Worm (Caenorhabditis elegans) whole organism, mixed stage, embryonic: ENCODE results near the gene K08H2.2.

Experiments
- blmp-1 ChIP-seq: fragments of 150-350 bp; optimal IDR thresholded peaks from 2 replicates; lab custom pipeline; 2014; ENCODE audit warnings: missing biosample characterization, missing genetic modification characterization
- elt-1 ChIP-seq: sonication (generic microtip); optimal IDR thresholded peaks from 2 replicates; lab custom pipeline; 2017; ENCODE audit warnings: missing genetic modification characterization, mild to moderate bottlenecking, missing compliant biosample characterization, antibody characterized with exemption, moderate library complexity, borderline replicate concordance; ENCODE audit not compliant: insufficient read depth
- elt-3 ChIP-seq: fragments of 150-350 bp; optimal IDR thresholded peaks from 2 replicates; lab custom pipeline; 2014; ENCODE audit warnings: missing biosample characterization, missing genetic modification characterization
- lsy-2 ChIP-seq: fragments of 150-350 bp; optimal IDR thresholded peaks from 2 replicates; lab custom pipeline; 2014; ENCODE audit warnings: missing biosample characterization, missing genetic modification characterization
- mep-1 ChIP-seq: fragments of 150-350 bp; optimal IDR thresholded peaks from 2 replicates; lab custom pipeline; 2017; ENCODE audit warnings: missing biosample characterization, missing genetic modification reagents, missing genetic modification characterization, inconsistent platforms
- nhr-12 ChIP-seq: fragments of 150-350 bp; optimal IDR thresholded peaks from 2 replicates; lab custom pipeline; 2014; ENCODE audit warnings: missing biosample characterization, missing genetic modification characterization
- nhr-28 ChIP-seq: fragments of 150-350 bp; optimal IDR thresholded peaks from 2 replicates; lab custom pipeline; 2014; ENCODE audit warnings: missing biosample characterization, missing genetic modification characterization
- nhr-76 ChIP-seq: sonication (generic microtip); optimal IDR thresholded peaks from 2 replicates; lab custom pipeline; 2017; ENCODE audit warnings: missing biosample characterization, missing genetic modification characterization
- sem-2 ChIP-seq: fragments of 200-800 bp; sonication (Bioruptor generic); optimal IDR thresholded peaks from 2 replicates; lab custom pipeline; 2018; ENCODE audit warnings: mild to moderate bottlenecking, missing genetic modification characterization, missing compliant biosample characterization
- unc-39 ChIP-seq: fragments of 150-350 bp; optimal IDR thresholded peaks from 2 replicates; lab custom pipeline; 2014; ENCODE audit warnings: missing biosample characterization, missing genetic modification characterization
- unc-62 ChIP-seq: fragments of 150-350 bp; optimal IDR thresholded peaks from 2 replicates; lab custom pipeline; 2014; ENCODE audit warnings: missing biosample characterization, missing genetic modification reagents, missing genetic modification characterization

DNA sequence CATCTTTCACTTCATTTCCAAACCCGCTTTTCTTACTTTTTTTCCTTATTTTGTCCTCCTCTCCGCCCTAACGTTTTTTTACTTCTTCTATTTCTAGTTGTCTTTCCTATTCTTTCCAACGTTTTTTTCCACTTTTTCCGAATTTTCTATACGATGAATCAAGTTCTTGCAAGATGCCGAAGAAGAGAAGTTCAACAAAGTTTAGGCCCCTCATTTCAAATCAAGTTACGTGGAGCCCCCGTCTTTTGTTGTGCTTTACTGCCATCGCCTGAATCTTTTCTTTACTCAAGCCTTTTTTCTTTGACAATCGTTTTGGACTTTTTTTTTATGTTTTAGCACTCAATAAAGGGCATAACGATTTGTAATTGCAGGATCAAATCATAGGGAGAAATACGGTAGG, 33.4 kb downstream of the K08H2.2 start, which contains the start of gene unc-9:
- TF ChIP-seq nhr-28 (tag; lab: Kevin White, UChicago): no peak
- no peak for TF ChIP-seq unc-39 (tag; lab: Kevin White, UChicago)
- TF ChIP-seq elt-1 (tag; lab: Kevin White, UChicago): no peak
- no peak for TF ChIP-seq sem-2 (GFP tag; lab: Kevin White, UChicago)
- TF ChIP-seq lsy-2 (tag; lab: Kevin White, UChicago): no peak
- no peak for TF ChIP-seq elt-3 (tag; lab: Kevin White, UChicago)
- TF ChIP-seq nhr-76 (tag; lab: Kevin White, UChicago): no peak
- no peak for TF ChIP-seq mep-1 (tag; lab: Kevin White, UChicago)
- no peak for TF ChIP-seq unc-62 (GFP tag; lab: Kevin White, UChicago)
- TF ChIP-seq nhr-12 (tag; lab: Kevin White, UChicago): no peak
- no peak for TF ChIP-seq blmp-1 (tag; lab: Kevin White, UChicago)
